Worm (Caenorhabditis elegans): ENCODE results near the gene bcf-1.
A peak's percentile ranks its signal among the peaks of the same experiment; 100 is the strongest.

Gene bcf-1

DNA sequence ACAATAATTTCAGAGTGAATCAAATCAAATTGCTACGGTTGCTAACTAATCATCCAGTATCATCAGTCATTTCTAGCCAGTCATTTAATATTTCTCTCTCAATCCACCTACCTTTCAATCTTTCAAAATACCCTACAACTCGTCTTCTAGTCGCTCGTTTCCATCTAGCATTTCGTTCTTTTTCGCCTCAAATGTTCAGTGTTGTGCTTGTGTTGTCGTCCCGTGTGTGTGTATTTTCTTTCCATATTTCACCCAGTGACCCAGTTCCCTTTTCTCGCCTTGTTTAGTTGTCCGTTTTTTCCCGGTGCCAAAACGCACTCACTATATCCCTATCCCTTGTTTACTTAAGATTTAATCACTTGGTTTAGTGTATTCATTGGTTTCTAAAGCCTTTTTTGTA is 46.9 kb downstream of the bcf-1 start:
- no peak for TF ChIP-seq zfp-3 (GFP tag; conservative IDR thresholded peaks at IDR 0.05)
- no peak for TF ChIP-seq nhr-42 (GFP tag; IDR thresholded peaks at IDR 0.05)
- TF ChIP-seq unc-62 (GFP tag; optimal IDR thresholded peaks at IDR 0.05 in 1 of 2): peak in 1 of 2 experiments; percentile 90
- TF ChIP-seq unc-62 (tag; optimal IDR thresholded peaks at IDR 0.05): no peak
- TF ChIP-seq nhr-102 (tag; optimal IDR thresholded peaks at IDR 0.05): no peak
- TF ChIP-seq ztf-11 (tag; optimal IDR thresholded peaks at IDR 0.05): no peak

DNA sequence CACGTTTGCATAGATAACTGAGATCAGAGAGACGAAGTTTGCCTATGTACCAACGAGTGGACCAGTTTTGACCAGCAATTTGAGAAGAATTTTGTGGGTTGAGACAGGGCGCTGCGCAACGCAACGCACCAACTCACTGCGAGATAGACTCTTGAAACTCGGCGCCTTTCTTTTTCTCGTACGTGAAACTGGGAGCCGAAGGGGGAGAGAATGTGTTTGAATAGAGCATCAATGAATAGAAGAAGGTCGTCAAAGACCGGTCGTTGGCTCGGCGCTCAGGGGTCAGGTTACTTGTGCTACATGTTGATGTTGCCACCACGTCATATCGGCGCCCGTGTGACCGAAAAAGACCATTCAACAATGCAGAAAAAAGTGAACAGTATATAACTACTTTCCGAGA is 49.1 kb downstream of the bcf-1 start:
- no peak for TF ChIP-seq nhr-11 (tag; optimal IDR thresholded peaks at IDR 0.05)
- no peak for TF ChIP-seq daf-19 (GFP tag; conservative IDR thresholded peaks at IDR 0.05)
- TF ChIP-seq pha-4 (GFP tag; IDR thresholded peaks at IDR 0.05): peak; percentile 73
- no peak for TF ChIP-seq pha-4 (tag; optimal IDR thresholded peaks at IDR 0.05)
- TF ChIP-seq hif-1 (tag; optimal IDR thresholded peaks at IDR 0.05): no peak
- TF ChIP-seq tag-97 (GFP tag; IDR thresholded peaks at IDR 0.05): no peak
- no peak for TF ChIP-seq unc-130 (GFP tag; optimal IDR thresholded peaks at IDR 0.05)

DNA sequence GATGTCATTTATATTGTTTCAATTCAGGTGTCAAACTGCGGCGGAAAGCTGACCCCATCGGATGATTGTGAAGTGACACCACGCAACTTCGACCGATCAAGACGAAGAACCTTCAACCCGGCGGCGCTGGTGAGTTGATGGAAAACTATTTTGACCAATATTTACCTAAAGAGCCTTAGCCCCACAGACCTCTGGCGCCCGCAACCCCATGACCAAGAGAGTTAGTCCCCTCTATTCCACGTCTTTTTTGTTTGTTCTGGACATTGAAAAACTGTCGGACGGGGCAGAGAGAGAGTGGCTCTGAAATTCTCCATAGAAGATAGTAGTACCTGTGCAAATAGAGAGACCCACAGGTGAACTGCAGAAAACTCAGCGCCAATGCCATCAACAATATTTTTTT is 49.9 kb downstream of the bcf-1 start:
- TF ChIP-seq pha-4 (GFP tag; IDR thresholded peaks at IDR 0.05) (0 out of 2 replicates have a peak, but pooled peaks have one; percentile 33), pha-4 (tag; optimal IDR thresholded peaks at IDR 0.05) (no peak), unc-62 (GFP tag; optimal IDR thresholded peaks at IDR 0.05 in 1 of 2) (peak in 1 of 2 experiments; percentile 20), unc-62 (tag; optimal IDR thresholded peaks at IDR 0.05) (no peak), duxl-1 (tag; optimal IDR thresholded peaks at IDR 0.05; ENCODE audit: poor library complexity) (no peak), ZK546.5 (tag; optimal IDR thresholded peaks at IDR 0.05) (no peak), nhr-76 (tag; optimal IDR thresholded peaks at IDR 0.05) (no peak), nhr-6 (tag; optimal IDR thresholded peaks at IDR 0.05) (no peak), nhr-42 (GFP tag; IDR thresholded peaks at IDR 0.05) (0 out of 2 replicates have a peak, but pooled peaks have one; percentile 9), hlh-30 (tag; optimal IDR thresholded peaks at IDR 0.05; ENCODE audit: insufficient read depth) (no peak), Y105C5A.15 (GFP tag; IDR thresholded peaks at IDR 0.05) (no peak), Y75B8A.6 (GFP tag; IDR thresholded peaks at IDR 0.05) (no peak), ceh-20 (GFP tag; IDR thresholded peaks at IDR 0.05) (no peak), skn-1 (tag; optimal IDR thresholded peaks at IDR 0.05) (no peak), T20F7.1 (GFP tag; optimal IDR thresholded peaks at IDR 0.05) (no peak)

DNA sequence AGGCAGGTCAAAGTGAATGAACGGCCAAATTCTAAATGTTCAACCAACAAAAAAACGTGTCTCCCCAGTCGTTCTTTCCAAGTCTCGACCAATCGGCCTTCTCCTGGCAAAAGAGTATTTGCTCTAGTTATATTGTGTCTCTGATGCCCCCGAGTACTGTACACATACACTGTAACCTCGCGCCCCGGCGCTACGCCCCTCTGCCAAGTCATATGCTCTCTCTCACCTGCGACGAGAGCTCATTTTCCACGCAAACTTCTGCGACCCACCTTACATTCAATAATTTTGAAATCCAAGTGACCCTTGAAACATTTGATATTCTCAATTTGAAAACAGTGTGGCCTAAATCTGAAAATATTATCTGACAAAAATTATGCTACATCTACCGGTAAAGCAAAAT is 51.3 kb downstream of the bcf-1 start:
- no peak for TF ChIP-seq mdl-1 (tag; optimal IDR thresholded peaks at IDR 0.05)
- TF ChIP-seq hlh-30 (tag; optimal IDR thresholded peaks at IDR 0.05; ENCODE audit: insufficient read depth): peak; percentile 45
- no peak for TF ChIP-seq pha-4 (GFP tag; IDR thresholded peaks at IDR 0.05)
- peak; percentile 18 for TF ChIP-seq pha-4 (tag; optimal IDR thresholded peaks at IDR 0.05)
- 0 out of 2 replicates have a peak, but pooled peaks have one; percentile 45 for TF ChIP-seq nhr-41 (GFP tag; IDR thresholded peaks at IDR 0.05)
- TF ChIP-seq ceh-44 (GFP tag; IDR thresholded peaks at IDR 0.05): no peak
- TF ChIP-seq aha-1 (tag): peak; percentile 93
- no peak for TF ChIP-seq nhr-11 (tag; optimal IDR thresholded peaks at IDR 0.05)
- no peak for TF ChIP-seq dmd-9 (GFP tag; IDR thresholded peaks at IDR 0.05)
- TF ChIP-seq nhr-25 (tag; optimal IDR thresholded peaks at IDR 0.05; ENCODE audit: borderline replicate concordance, insufficient read depth): no peak
- peak; percentile 5 for TF ChIP-seq mes-2 (tag; optimal IDR thresholded peaks at IDR 0.05; ENCODE audit: poor library complexity, severe bottlenecking)
- no peak for TF ChIP-seq vab-7 (GFP tag; IDR thresholded peaks at IDR 0.05)
- peak; percentile 23 for TF ChIP-seq nhr-28 (tag; optimal IDR thresholded peaks at IDR 0.05)
- 0 out of 2 replicates have a peak, but pooled peaks have one; percentile 50 for TF ChIP-seq lin-29 (GFP tag; IDR thresholded peaks at IDR 0.05)
- TF ChIP-seq fos-1 (tag; optimal IDR thresholded peaks at IDR 0.05): no peak
